Fruit fly (Drosophila melanogaster): ENCODE measurements around the gene CG31802.
A peak's percentile ranks its signal among the peaks of the same experiment; 100 is the strongest.

Gene CG31802

DNA sequence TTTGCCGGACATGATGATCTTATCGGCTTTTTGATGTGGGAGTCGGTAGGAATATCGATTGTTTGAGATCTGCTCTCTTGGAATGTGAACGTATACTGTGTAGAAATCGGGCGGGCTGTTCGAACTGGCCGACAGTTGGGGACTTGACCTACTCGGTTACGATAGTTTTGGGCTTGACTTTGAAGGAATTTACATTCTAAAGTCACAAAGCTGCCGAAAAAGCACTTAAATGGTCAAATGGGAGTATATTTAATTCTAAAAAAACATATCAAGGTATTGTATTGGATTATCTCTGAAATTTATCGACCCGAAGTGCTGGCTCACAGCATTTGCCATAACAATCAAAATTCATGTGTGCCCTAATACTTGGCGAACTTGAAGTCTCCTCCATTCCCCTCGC is at the start of gene CG31802:
CG31802 (minus strand) TSS at position 101 of the 400 bp plus-strand sequence.
- no peak for TF ChIP-seq klu (GFP tag; IDR thresholded peaks at IDR 0.05)
- TF ChIP-seq Dbx (GFP tag; IDR thresholded peaks at IDR 0.05): no peak
- no peak for TF ChIP-seq en (GFP tag; optimal IDR thresholded peaks at IDR 0.05)
- TF ChIP-seq chm (GFP tag; IDR thresholded peaks at IDR 0.05): no peak
- TF ChIP-seq CG14860 (GFP tag; IDR thresholded peaks at IDR 0.05; ENCODE audit: partially characterized antibody): no peak
- TF ChIP-seq CG10654 (GFP tag; optimal IDR thresholded peaks at IDR 0.05): no peak
- TF ChIP-seq Hmr (GFP tag; optimal IDR thresholded peaks at IDR 0.05): no peak
- no peak for TF ChIP-seq stc (GFP tag; IDR thresholded peaks at IDR 0.05)
- TF ChIP-seq CG10147 (GFP tag; optimal IDR thresholded peaks at IDR 0.05): no peak
- TF ChIP-seq CG8924 (tag; optimal IDR thresholded peaks at IDR 0.05): no peak
- no peak for TF ChIP-seq CkIIα-i1 (GFP tag; IDR thresholded peaks at IDR 0.05)
- TF ChIP-seq Aef1 (GFP tag; IDR thresholded peaks at IDR 0.05): no peak

DNA sequence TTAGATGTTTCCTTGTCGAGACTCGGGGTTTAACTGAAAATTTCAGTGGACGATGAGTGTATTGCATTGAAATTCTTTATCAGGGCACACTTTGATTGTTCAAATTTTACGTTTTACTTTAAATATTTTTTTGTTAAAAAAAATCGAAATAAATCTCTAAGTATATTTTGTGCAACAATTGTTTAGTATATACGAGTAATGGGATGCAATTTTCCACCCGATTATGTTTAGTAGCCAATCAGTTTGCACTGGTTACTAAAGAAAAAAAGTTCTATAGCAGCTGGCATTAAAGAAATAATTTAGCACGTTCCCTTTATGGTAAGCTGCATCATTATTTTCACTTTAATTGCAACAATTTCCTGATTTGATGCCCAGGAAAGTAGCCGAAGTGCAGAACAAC is 48.8 kb upstream of the CG31802 start, which contains the start of gene CG31788:
CG31788 (minus strand) TSS at position 101 of the 400 bp plus-strand sequence.
- TF ChIP-seq gfzf (GFP tag; optimal IDR thresholded peaks at IDR 0.05) (no peak), crp (GFP tag; optimal IDR thresholded peaks at IDR 0.05) (no peak), Antp (GFP tag; optimal IDR thresholded peaks at IDR 0.05) (no peak), Mes4 (GFP tag; optimal IDR thresholded peaks at IDR 0.05) (no peak), en (GFP tag; optimal IDR thresholded peaks at IDR 0.05) (no peak), CG6854 (GFP tag; optimal IDR thresholded peaks at IDR 0.05) (no peak), ind (GFP tag; optimal IDR thresholded peaks at IDR 0.05) (no peak), H15 (GFP tag; IDR thresholded peaks at IDR 0.05) (no peak), CG1529 (GFP tag; optimal IDR thresholded peaks at IDR 0.05) (no peak)

DNA sequence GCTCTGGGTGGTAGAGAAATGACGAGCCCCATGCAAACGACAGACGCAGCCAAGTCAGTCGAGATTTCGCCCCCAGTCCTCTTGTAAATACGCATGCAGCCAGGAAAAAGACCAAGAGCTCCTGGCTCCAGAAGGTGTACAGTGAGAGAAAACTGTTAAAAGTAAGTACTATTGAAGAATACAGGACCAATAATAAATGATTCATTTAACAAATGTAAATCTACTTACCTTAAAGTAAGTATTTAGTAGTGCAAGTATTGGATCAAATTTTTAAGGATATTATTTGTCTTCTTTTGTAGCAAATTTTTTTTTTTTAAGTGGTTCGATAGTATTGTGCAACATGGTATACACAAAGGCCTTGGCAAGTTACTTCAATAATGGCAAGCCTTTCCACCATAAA is 27.5 kb upstream of the CG31802 start:
- TF ChIP-seq sens (GFP tag) (peak; percentile 15), CG4360 (GFP tag; IDR thresholded peaks at IDR 0.05) (no peak), Stat92E (GFP tag; optimal IDR thresholded peaks at IDR 0.05) (no peak)

DNA sequence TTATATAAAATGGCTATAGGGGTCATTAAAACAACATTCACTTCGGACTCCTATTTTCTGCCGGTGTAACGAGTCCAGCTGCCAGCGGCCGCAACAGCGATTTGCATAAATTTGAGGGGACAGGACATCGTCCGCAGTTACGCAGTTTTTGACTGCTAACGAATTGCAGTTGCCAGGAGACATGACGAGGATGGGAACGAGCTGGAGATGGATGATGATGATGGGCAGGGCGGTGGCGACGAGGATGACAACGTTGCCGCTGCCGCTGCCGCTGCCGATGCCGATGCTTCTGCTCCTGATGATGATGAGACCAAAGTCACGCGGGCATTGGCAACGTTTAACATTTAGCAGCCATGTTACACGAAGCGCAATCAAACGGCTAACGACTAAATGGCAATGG is 6.2 kb downstream of the CG31802 start:
- TF ChIP-seq Bdp1 (GFP tag; optimal IDR thresholded peaks at IDR 0.05) (no peak), Ets65A (GFP tag) (peak; percentile 91)

DNA sequence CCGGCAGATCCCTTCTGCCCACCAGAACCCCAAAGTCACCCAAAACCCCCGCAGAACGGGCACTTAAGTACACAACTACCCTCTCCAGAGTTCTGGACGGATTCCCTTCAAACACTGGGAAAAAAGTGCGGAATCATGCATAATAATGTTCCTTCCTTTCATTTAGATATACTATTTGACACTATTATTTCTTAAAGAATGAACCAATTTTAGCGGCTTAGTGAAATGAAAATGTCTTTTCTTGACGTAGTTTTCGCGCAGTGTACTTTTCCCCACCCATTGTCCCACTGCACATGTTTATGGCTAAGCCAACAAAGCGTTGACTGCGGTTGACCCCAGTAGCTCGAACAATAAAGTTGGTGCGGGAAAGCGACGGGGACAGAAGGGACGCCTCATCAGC is 22.3 kb downstream of the CG31802 start:
- TF ChIP-seq CG34376 (GFP tag; optimal IDR thresholded peaks at IDR 0.05): no peak
- peak; percentile 17; the same call in 1 of the 2 replicates for TF ChIP-seq CG9932 (GFP tag; IDR thresholded peaks at IDR 0.05)
- peak; percentile 53 for TF ChIP-seq CG11504 (tag; optimal IDR thresholded peaks at IDR 0.05)
- TF ChIP-seq wek (GFP tag; optimal IDR thresholded peaks at IDR 0.05): no peak
- TF ChIP-seq CG11456 (GFP tag; IDR thresholded peaks at IDR 0.05): no peak
- TF ChIP-seq bcd (GFP tag; optimal IDR thresholded peaks at IDR 0.05): no peak
- TF ChIP-seq ato (GFP tag; IDR thresholded peaks at IDR 0.05; ENCODE audit: partially characterized antibody): no peak
- no peak for TF ChIP-seq CG3995 (GFP tag; optimal IDR thresholded peaks at IDR 0.05)
- 0 out of 2 replicates have a peak, but pooled peaks have one; percentile 9 for TF ChIP-seq E2f1 (GFP tag; IDR thresholded peaks at IDR 0.05)
- TF ChIP-seq Scr (GFP tag; IDR thresholded peaks at IDR 0.05; ENCODE audit: partially characterized antibody): no peak
- TF ChIP-seq Usf (GFP tag; optimal IDR thresholded peaks at IDR 0.05): no peak
- TF ChIP-seq ap (GFP tag; IDR thresholded peaks at IDR 0.05): no peak
- no peak for TF ChIP-seq CG17829 (tag; optimal IDR thresholded peaks at IDR 0.05)
- TF ChIP-seq tio (GFP tag; optimal IDR thresholded peaks at IDR 0.05): peak; percentile 8
- TF ChIP-seq Vsx1 (GFP tag; optimal IDR thresholded peaks at IDR 0.05): no peak
- TF ChIP-seq ATbp (GFP tag; optimal IDR thresholded peaks at IDR 0.05): peak; percentile 14
- TF ChIP-seq BtbVII (GFP tag; optimal IDR thresholded peaks at IDR 0.05): no peak
- TF ChIP-seq Myb (GFP tag; optimal IDR thresholded peaks at IDR 0.05): no peak
- TF ChIP-seq corto (GFP tag; optimal IDR thresholded peaks at IDR 0.05): no peak
- TF ChIP-seq shn (GFP tag; optimal IDR thresholded peaks at IDR 0.05): no peak
- TF ChIP-seq ranshi (GFP tag; IDR thresholded peaks at IDR 0.05): no peak
- TF ChIP-seq sisA (GFP tag; IDR thresholded peaks at IDR 0.05): peak; percentile 66

Measured in whole organism, embryonic.